Worm (Caenorhabditis elegans) whole organism, L2 larva: Measurements from ENCODE around the gene W06G6.11.
"Not testable (repeated sequence)": the region's sequence is repeated elsewhere in the genome, so short reads cannot be mapped to it uniquely, and the experiment has no call there.

Experiments used
- C34F6.9 ChIP-seq: fragments of 150-350 bp; optimal IDR thresholded peaks from 2 replicates; lab custom pipeline; 2014; ENCODE audit warnings: missing biosample characterization, missing genetic modification characterization
- F13H6.1 ChIP-seq: sonication (generic microtip); optimal IDR thresholded peaks from 2 replicates; lab custom pipeline; 2016; ENCODE audit warnings: missing genetic modification characterization, missing compliant biosample characterization
- ZK546.5 ChIP-seq: sonication (generic microtip); optimal IDR thresholded peaks from 2 replicates; lab custom pipeline; 2017; ENCODE audit warnings: missing biosample characterization, missing genetic modification characterization
- alr-1 ChIP-seq: fragments of 150-350 bp; optimal IDR thresholded peaks from 2 replicates; lab custom pipeline; 2014; ENCODE audit warnings: missing biosample characterization, missing genetic modification characterization
- ama-1 ChIP-seq: fragments of 150-350 bp; optimal IDR thresholded peaks from 2 replicates; lab custom pipeline; 2018; ENCODE audit warnings: inconsistent platforms
- blmp-1 ChIP-seq: sonication (generic microtip); optimal IDR thresholded peaks from 2 replicates; lab custom pipeline; 2017; ENCODE audit warnings: missing genetic modification characterization, mild to moderate bottlenecking, missing compliant biosample characterization, antibody characterized with exemption, moderate library complexity; ENCODE audit not compliant: insufficient read depth
- ceh-16 ChIP-seq: fragments of 150-350 bp; optimal IDR thresholded peaks from 2 replicates; lab custom pipeline; 2014; ENCODE audit warnings: missing biosample characterization, missing genetic modification characterization
- ceh-82 ChIP-seq: fragments of 150-350 bp; optimal IDR thresholded peaks from 2 replicates; lab custom pipeline; 2014; ENCODE audit warnings: missing biosample characterization, missing genetic modification characterization
- crh-2 ChIP-seq: sonication (generic microtip); optimal IDR thresholded peaks from 2 replicates; lab custom pipeline; 2017; ENCODE audit warnings: missing biosample characterization, missing genetic modification characterization
- dmd-4 ChIP-seq: sonication (generic microtip); optimal IDR thresholded peaks from 2 replicates; lab custom pipeline; 2017; ENCODE audit warnings: missing biosample characterization, missing genetic modification characterization
- elt-3 ChIP-seq: sonication (generic microtip); optimal IDR thresholded peaks from 2 replicates; lab custom pipeline; 2017; ENCODE audit warnings: missing biosample characterization, missing genetic modification characterization
- fos-1 ChIP-seq: fragments of 150-350 bp; optimal IDR thresholded peaks from 2 replicates; lab custom pipeline; 2014; ENCODE audit warnings: missing biosample characterization, missing genetic modification characterization
- gmeb-1 ChIP-seq: fragments of 150-350 bp; optimal IDR thresholded peaks from 2 replicates; lab custom pipeline; 2014; ENCODE audit warnings: missing biosample characterization, missing genetic modification characterization
- lin-11 ChIP-seq: fragments of 150-350 bp; sonication (generic microtip); optimal IDR thresholded peaks from 2 replicates; lab custom pipeline; 2014; ENCODE audit warnings: missing biosample characterization, missing genetic modification characterization, inconsistent platforms, mixed read lengths
- lin-13 ChIP-seq: fragments of 150-350 bp; optimal IDR thresholded peaks from 2 replicates; lab custom pipeline; 2014; ENCODE audit warnings: missing biosample characterization, missing genetic modification reagents, missing genetic modification characterization
- lsy-2 ChIP-seq, 2 experiments: fragments of 150-350 bp in 1 of 2; sonication (generic microtip) in 1 of 2; optimal IDR thresholded peaks; 2 replicates each; lab custom pipeline; 2014 to 2017; ENCODE audit warnings: missing biosample characterization in 2 of 2, missing genetic modification characterization in 2 of 2
- mab-5 ChIP-seq: fragments of 150-350 bp; optimal IDR thresholded peaks from 2 replicates; lab custom pipeline; 2014; ENCODE audit warnings: missing biosample characterization, missing genetic modification characterization
- mbf-1 ChIP-seq: sonication (generic microtip); optimal IDR thresholded peaks from 2 replicates; lab custom pipeline; 2017; ENCODE audit warnings: missing biosample characterization, missing genetic modification characterization
- mdl-1 ChIP-seq, 2 experiments: fragments of 150-350 bp in 1 of 2; sonication (generic microtip) in 1 of 2; optimal IDR thresholded peaks; 2 replicates each; lab custom pipeline; 2017; ENCODE audit warnings: missing biosample characterization in 2 of 2, missing genetic modification characterization in 2 of 2
- nhr-10 ChIP-seq: sonication (generic microtip); optimal IDR thresholded peaks from 2 replicates; lab custom pipeline; 2017; ENCODE audit warnings: missing biosample characterization, missing genetic modification characterization
- nhr-11 ChIP-seq: fragments of 150-350 bp; optimal IDR thresholded peaks from 2 replicates; lab custom pipeline; 2014; ENCODE audit warnings: missing biosample characterization, missing genetic modification characterization
- nhr-129 ChIP-seq: fragments of 150-350 bp; optimal IDR thresholded peaks from 2 replicates; lab custom pipeline; 2014; ENCODE audit warnings: missing biosample characterization, missing genetic modification characterization
- nhr-23 ChIP-seq: fragments of 150-350 bp; optimal IDR thresholded peaks from 2 replicates; lab custom pipeline; 2014; ENCODE audit warnings: missing biosample characterization, missing genetic modification reagents, missing genetic modification characterization
- nhr-237 ChIP-seq: fragments of 150-350 bp; optimal IDR thresholded peaks from 2 replicates; lab custom pipeline; 2014; ENCODE audit warnings: missing biosample characterization, missing genetic modification characterization
- nhr-77 ChIP-seq: fragments of 150-350 bp; optimal IDR thresholded peaks from 2 replicates; lab custom pipeline; 2014; ENCODE audit warnings: missing biosample characterization, missing genetic modification characterization
- peb-1 ChIP-seq: fragments of 150-350 bp; optimal IDR thresholded peaks from 2 replicates; lab custom pipeline; 2014; ENCODE audit warnings: missing biosample characterization, missing genetic modification characterization
- sem-4 ChIP-seq: fragments of 150-350 bp; optimal IDR thresholded peaks from 2 replicates; lab custom pipeline; 2014; ENCODE audit warnings: missing biosample characterization, missing genetic modification reagents, missing genetic modification characterization
- sma-3 ChIP-seq: sonication (generic microtip); optimal IDR thresholded peaks from 2 replicates; lab custom pipeline; 2016; ENCODE audit warnings: missing genetic modification reagents, missing genetic modification characterization, missing compliant biosample characterization
- sma-9 ChIP-seq, 2 experiments: fragments of 150-350 bp in 1 of 2; sonication (generic microtip) in 1 of 2; optimal IDR thresholded peaks; 2 replicates each; lab custom pipeline; 2014 to 2016; ENCODE audit warnings: missing genetic modification characterization in 2 of 2, mild to moderate bottlenecking in 1 of 2, missing biosample characterization in 1 of 2, missing compliant biosample characterization in 1 of 2, missing genetic modification reagents in 1 of 2, moderate library complexity in 1 of 2
- snpc-4 ChIP-seq: fragments of 150-350 bp; optimal IDR thresholded peaks from 2 replicates; lab custom pipeline; 2014; ENCODE audit warnings: missing biosample characterization, missing genetic modification characterization
- unc-39 ChIP-seq: fragments of 150-350 bp; optimal IDR thresholded peaks from 2 replicates; lab custom pipeline; 2014; ENCODE audit warnings: missing biosample characterization, missing genetic modification characterization
- unc-55 ChIP-seq: fragments of 150-350 bp; sonication (generic microtip); optimal IDR thresholded peaks from 3 replicates; lab custom pipeline; 2014; ENCODE audit warnings: missing biosample characterization, missing genetic modification reagents, missing genetic modification characterization
- unc-62 ChIP-seq: fragments of 150-350 bp; optimal IDR thresholded peaks from 2 replicates; lab custom pipeline; 2014; ENCODE audit warnings: missing biosample characterization, missing genetic modification reagents, missing genetic modification characterization
- zag-1 ChIP-seq: fragments of 150-350 bp; optimal IDR thresholded peaks from 2 replicates; lab custom pipeline; 2014; ENCODE audit warnings: missing biosample characterization, missing genetic modification characterization
- ztf-1 ChIP-seq: fragments of 200-800 bp; sonication (Bioruptor generic); conservative IDR thresholded peaks from 2 replicates; pipeline ENCODE4 v1.3.6; 2022; ENCODE audit warnings: missing genetic modification characterization, missing compliant biosample characterization
- ztf-4 ChIP-seq: fragments of 150-350 bp; optimal IDR thresholded peaks from 2 replicates; lab custom pipeline; 2014; ENCODE audit warnings: missing biosample characterization, missing genetic modification characterization

Gene W06G6.11

DNA sequence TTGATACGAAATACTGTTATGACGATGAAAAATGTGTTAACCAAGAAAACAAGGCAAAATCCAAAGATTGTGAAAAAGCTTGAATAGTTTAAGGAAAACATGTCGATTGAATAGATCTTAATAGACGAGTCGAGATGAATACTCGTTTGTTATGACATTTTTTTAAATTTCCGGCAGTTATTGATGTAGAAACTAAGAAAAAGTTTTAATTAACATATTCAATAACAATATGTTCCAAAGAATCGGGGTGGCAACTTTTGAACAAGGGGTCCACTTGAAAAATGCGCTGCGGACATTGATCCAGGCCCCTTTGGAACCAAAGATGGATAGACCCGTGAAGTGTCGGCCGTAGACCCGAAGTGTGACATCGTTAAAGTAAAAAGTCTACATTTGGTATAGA is 22.1 kb upstream of the W06G6.11 start, which contains the start of gene str-61:
str-61 (minus strand) TSS at position 101 of the 400 bp plus-strand sequence.
- TF ChIP-seq lin-13 (GFP tag; lab: Kevin White, UChicago) (no peak), F13H6.1 (tag; lab: Kevin White, UChicago) (no peak), crh-2 (tag; lab: Kevin White, UChicago) (no peak), ZK546.5 (tag; lab: Kevin White, UChicago) (no peak), unc-39 (tag; lab: Kevin White, UChicago) (no peak), ztf-4 (no peak), unc-55 (GFP tag; lab: Kevin White, UChicago) (no peak), alr-1 (tag; lab: Kevin White, UChicago) (no peak), ceh-82 (tag; lab: Kevin White, UChicago) (no peak), nhr-237 (tag; lab: Kevin White, UChicago) (no peak), fos-1 (tag; lab: Kevin White, UChicago) (no peak), gmeb-1 (no peak), nhr-129 (tag; lab: Kevin White, UChicago) (no peak), lin-11 (tag; lab: Kevin White, UChicago) (no peak), ama-1 (lab: Kevin White, UChicago) (no peak), mbf-1 (no peak)

DNA sequence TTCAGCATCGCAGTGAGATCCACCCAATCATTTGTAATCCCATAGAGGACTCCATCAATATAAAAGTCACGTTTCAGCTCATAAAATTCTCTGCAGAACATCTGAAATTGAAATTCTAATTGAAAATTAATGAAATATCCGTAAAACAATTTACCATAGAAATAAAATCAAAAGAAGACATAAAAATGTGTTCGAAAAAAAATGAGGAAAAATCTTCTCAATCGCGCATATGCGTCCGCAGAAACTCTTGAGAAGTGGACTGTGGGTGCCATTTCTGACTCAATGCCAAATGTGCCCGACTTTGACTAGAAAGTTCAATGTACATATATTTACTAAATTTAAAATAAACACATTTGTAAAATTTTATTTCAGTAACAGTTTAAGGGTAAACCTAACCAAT is 19.4 kb upstream of the W06G6.11 start, which contains the start of gene F14F8.9:
F14F8.9 (minus strand) TSS at position 101 of the 400 bp plus-strand sequence.
- TF ChIP-seq gmeb-1 (no peak), mdl-1 (tag; optimal IDR thresholded peaks at IDR 0.05; lab: Kevin White, UChicago) (no peak), crh-2 (tag; lab: Kevin White, UChicago) (no peak)

- no peak for TF ChIP-seq mbf-1
- no peak for TF ChIP-seq ztf-4
- no peak for TF ChIP-seq nhr-237 (tag; lab: Kevin White, UChicago)
- no peak for TF ChIP-seq nhr-10 (tag; lab: Kevin White, UChicago)
- no peak for TF ChIP-seq nhr-11 (tag; lab: Kevin White, UChicago)
- no peak for TF ChIP-seq mab-5 (tag; lab: Kevin White, UChicago)
Observed at ce11 chrV:16666647-16667046, 17.5 kb upstream of the W06G6.11 start, which contains the start of gene F14F8.14. Gene F14F8.14 (minus strand): TSS chrV:16666747.

ce11 chrV:16660816-16661215 is 11.7 kb upstream of the W06G6.11 start, which contains the start of gene Y70C5B.2:
Gene Y70C5B.2 (minus strand): TSS chrV:16660916.
- not testable (repeated sequence) for TF ChIP-seq lin-13 (GFP tag; lab: Kevin White, UChicago); ceh-16 (tag; lab: Kevin White, UChicago); snpc-4 (tag; lab: Kevin White, UChicago)

ce11 chrV:16654242-16654641 is 5.1 kb upstream of the W06G6.11 start, which contains the start of gene W06G6.15:
Gene W06G6.15 (plus strand): TSS chrV:16654542.
- not testable (repeated sequence) for TF ChIP-seq alr-1 (tag; lab: Kevin White, UChicago); lsy-2 (tag; optimal IDR thresholded peaks at IDR 0.05; lab: Kevin White, UChicago); peb-1 (tag; lab: Kevin White, UChicago)

ce11 chrV:16648317-16649018 is 632 bp downstream of the W06G6.11 start, which contains the start of gene W06G6.20:
Gene W06G6.20 (minus strand): TSS chrV:16648367.
- TF ChIP-seq C34F6.9 (tag; lab: Kevin White, UChicago): no peak
- TF ChIP-seq nhr-237 (tag; lab: Kevin White, UChicago): no peak
- TF ChIP-seq fos-1 (tag; lab: Kevin White, UChicago): no peak
- TF ChIP-seq mdl-1 (tag; optimal IDR thresholded peaks at IDR 0.05; lab: Kevin White, UChicago): no peak
- TF ChIP-seq peb-1 (tag; lab: Kevin White, UChicago): no peak
- no peak for TF ChIP-seq blmp-1
- TF ChIP-seq unc-62 (GFP tag; lab: Kevin White, UChicago): no peak
- no peak for TF ChIP-seq elt-3 (tag; lab: Kevin White, UChicago)

ce11 chrV:16647093-16647492 is 2.0 kb downstream of the W06G6.11 start, which contains the start of gene W06G6.10:
Gene W06G6.10 (minus strand): TSS chrV:16647193.
- no peak for TF ChIP-seq sem-4 (tag; lab: Kevin White, UChicago)
- TF ChIP-seq ceh-16 (tag; lab: Kevin White, UChicago): no peak
- TF ChIP-seq dmd-4: no peak
- no peak for TF ChIP-seq ztf-1 (GFP tag; lab: Robert Waterston, UW)
- no peak for TF ChIP-seq zag-1 (tag; lab: Kevin White, UChicago)
- no peak for TF ChIP-seq alr-1 (tag; lab: Kevin White, UChicago)
- TF ChIP-seq sma-3: no peak
- no peak for TF ChIP-seq gmeb-1
- no peak for TF ChIP-seq nhr-23 (tag; lab: Kevin White, UChicago)
- no peak for TF ChIP-seq nhr-77 (tag; lab: Kevin White, UChicago)
- no peak for TF ChIP-seq sma-9 (GFP tag; optimal IDR thresholded peaks at IDR 0.05; lab: Kevin White, UChicago)
- TF ChIP-seq sma-9 (tag; optimal IDR thresholded peaks at IDR 0.05; lab: Kevin White, UChicago): no peak
- TF ChIP-seq nhr-129 (tag; lab: Kevin White, UChicago): no peak
- TF ChIP-seq ama-1 (lab: Kevin White, UChicago): no peak
- TF ChIP-seq lin-13 (GFP tag; lab: Kevin White, UChicago): no peak
- TF ChIP-seq blmp-1: no peak
- TF ChIP-seq, all 48 proteins: peak for 0
